Worm (Caenorhabditis elegans) whole organism, early embryonic: ENCODE data around the gene srh-39.

ENCODE experiments used
- B0310.2 ChIP-seq: sonication (generic microtip); optimal IDR thresholded peaks from 2 replicates; lab custom pipeline; 2016; ENCODE audit warnings: mild to moderate bottlenecking, missing genetic modification characterization, missing compliant biosample characterization
- F13C5.2 ChIP-seq: sonication (generic microtip); optimal IDR thresholded peaks from 2 replicates; lab custom pipeline; 2017; ENCODE audit warnings: mild to moderate bottlenecking, missing genetic modification characterization, inconsistent platforms, missing compliant biosample characterization
- aly-1 ChIP-seq: sonication (generic microtip); optimal IDR thresholded peaks from 2 replicates; lab custom pipeline; 2016; ENCODE audit warnings: missing genetic modification characterization, missing compliant biosample characterization
- ama-1 ChIP-seq: fragments of 150-350 bp; optimal IDR thresholded peaks from 2 replicates; lab custom pipeline; 2014
- ceh-13 ChIP-seq: fragments of 200-800 bp; sonication (Bioruptor generic); optimal IDR thresholded peaks from 2 replicates; lab custom pipeline; 2018; ENCODE audit warnings: mild to moderate bottlenecking, missing genetic modification characterization, missing compliant biosample characterization
- ceh-36 ChIP-seq: sonication (generic microtip); optimal IDR thresholded peaks from 2 replicates; lab custom pipeline; 2016; ENCODE audit warnings: missing genetic modification characterization, inconsistent platforms, missing compliant biosample characterization
- ets-7 ChIP-seq: sonication (generic microtip); optimal IDR thresholded peaks from 2 replicates; lab custom pipeline; 2016; ENCODE audit warnings: missing genotype, missing genetic modification characterization, missing compliant biosample characterization
- flt-1 ChIP-seq: fragments of 200-800 bp; sonication (Bioruptor generic); IDR thresholded peaks from 2 replicates; pipeline ENCODE4 v1.3.6; 2022; ENCODE audit warnings: missing genetic modification characterization, missing compliant biosample characterization
- hmbx-1 ChIP-seq: sonication (generic microtip); optimal IDR thresholded peaks from 2 replicates; lab custom pipeline; 2016; ENCODE audit warnings: mild to moderate bottlenecking, missing genetic modification characterization, missing compliant biosample characterization
- hmg-4 ChIP-seq: fragments of 200-800 bp; sonication (Bioruptor generic); optimal IDR thresholded peaks from 2 replicates; lab custom pipeline; 2018; ENCODE audit warnings: mild to moderate bottlenecking, missing genetic modification characterization, missing compliant biosample characterization
- hnd-1 ChIP-seq: sonication (generic microtip); optimal IDR thresholded peaks from 2 replicates; lab custom pipeline; 2016; ENCODE audit warnings: missing genetic modification characterization, missing compliant biosample characterization
- pes-1 ChIP-seq: fragments of 200-800 bp; sonication (Bioruptor generic); IDR thresholded peaks from 2 replicates; pipeline ENCODE4 v1.3.6; 2022; ENCODE audit warnings: missing genetic modification reagents, missing genetic modification characterization, missing compliant biosample characterization
- scrt-1 ChIP-seq: fragments of 200-800 bp; sonication (Bioruptor generic); IDR thresholded peaks from 2 replicates; pipeline ENCODE4 v1.3.6; 2022; ENCODE audit warnings: missing genetic modification characterization, missing compliant biosample characterization
- sea-1 ChIP-seq: fragments of 200-800 bp; sonication (Bioruptor generic); conservative IDR thresholded peaks from 2 replicates; pipeline ENCODE4 v1.3.6; 2022; ENCODE audit warnings: missing genetic modification characterization, missing compliant biosample characterization
- tbx-11 ChIP-seq: fragments of 200-800 bp; sonication (Bioruptor generic); IDR thresholded peaks from 2 replicates; pipeline ENCODE4 v1.3.6; 2022; ENCODE audit warnings: missing genetic modification characterization, missing compliant biosample characterization
- tbx-37 ChIP-seq: fragments of 200-800 bp; sonication (Bioruptor generic); conservative IDR thresholded peaks from 2 replicates; pipeline ENCODE4 v1.3.6; 2022; ENCODE audit warnings: missing genetic modification reagents, missing genetic modification characterization, missing compliant biosample characterization
- tra-4 ChIP-seq: sonication (generic microtip); optimal IDR thresholded peaks from 2 replicates; lab custom pipeline; 2017; ENCODE audit warnings: missing genetic modification characterization, missing compliant biosample characterization

The srh-39 gene

ce11 chrII:7772411-7772810, 7.1 kb upstream of the srh-39 start, which contains the start of gene C06A8.6:
C06A8.6 (plus strand) TSS chrII:7772499.
- no peak for TF ChIP-seq pes-1 (GFP tag; lab: Robert Waterston, UW)
- no peak for TF ChIP-seq sea-1 (GFP tag; lab: Robert Waterston, UW)
- no peak for TF ChIP-seq tbx-37 (GFP tag; lab: Robert Waterston, UW)
- no peak for TF ChIP-seq B0310.2 (tag; lab: Kevin White, UChicago)
- TF ChIP-seq scrt-1, result no peak
- no peak for TF ChIP-seq flt-1
- no peak for TF ChIP-seq ets-7 (tag; lab: Kevin White, UChicago)
- no peak for TF ChIP-seq hmbx-1 (tag; lab: Kevin White, UChicago)
- no peak for TF ChIP-seq ceh-13 (GFP tag; lab: Kevin White, UChicago)
- TF ChIP-seq aly-1 (tag; lab: Kevin White, UChicago), result no peak
- TF ChIP-seq tbx-11 (GFP tag; lab: Robert Waterston, UW), result no peak
- TF ChIP-seq F13C5.2 (tag; lab: Kevin White, UChicago), result no peak
- no peak for TF ChIP-seq tra-4 (tag; lab: Kevin White, UChicago)
- TF ChIP-seq hmg-4 (GFP tag; lab: Kevin White, UChicago), result no peak
- no peak for TF ChIP-seq ceh-36

- TF ChIP-seq tbx-11 (GFP tag; lab: Robert Waterston, UW) (no peak), B0310.2 (tag; lab: Kevin White, UChicago) (no peak), hmg-4 (GFP tag; lab: Kevin White, UChicago) (no peak)
Observed at ce11 chrII:7771917-7772316, 6.6 kb upstream of the srh-39 start, which contains the start of gene C06A8.8. C06A8.8 (minus strand) TSS chrII:7772017.

ce11 chrII:7770253-7770652, 4.9 kb upstream of the srh-39 start:
- TF ChIP-seq sea-1 (GFP tag; lab: Robert Waterston, UW) (no peak), ets-7 (tag; lab: Kevin White, UChicago) (no peak), hnd-1 (tag; lab: Kevin White, UChicago) (no peak)

ce11 chrII:7769254-7769653, 3.9 kb upstream of the srh-39 start:
- TF ChIP-seq B0310.2 (tag; lab: Kevin White, UChicago), result no peak

- TF ChIP-seq hmbx-1 (tag; lab: Kevin White, UChicago), result no peak
- no peak for TF ChIP-seq sea-1 (GFP tag; lab: Robert Waterston, UW)
- TF ChIP-seq ets-7 (tag; lab: Kevin White, UChicago), result no peak
- no peak for TF ChIP-seq ceh-13 (GFP tag; lab: Kevin White, UChicago)
- TF ChIP-seq B0310.2 (tag; lab: Kevin White, UChicago), result no peak
- TF ChIP-seq flt-1, result no peak
- no peak for TF ChIP-seq hmg-4 (GFP tag; lab: Kevin White, UChicago)
- TF ChIP-seq pes-1 (GFP tag; lab: Robert Waterston, UW), result no peak
- no peak for TF ChIP-seq aly-1 (tag; lab: Kevin White, UChicago)
- TF ChIP-seq scrt-1, result no peak
- TF ChIP-seq F13C5.2 (tag; lab: Kevin White, UChicago), result no peak
- TF ChIP-seq ceh-36, result no peak
- no peak for TF ChIP-seq ama-1 (lab: Kevin White, UChicago)
Observed at ce11 chrII:7763569-7763968, 1.8 kb downstream of the srh-39 start, which contains the start of gene B0228.9. B0228.9 (minus strand) TSS chrII:7763669.

- TF ChIP-seq B0310.2 (tag; lab: Kevin White, UChicago) (no peak), tbx-11 (GFP tag; lab: Robert Waterston, UW) (no peak), flt-1 (no peak), tra-4 (tag; lab: Kevin White, UChicago) (no peak), hmg-4 (GFP tag; lab: Kevin White, UChicago) (no peak), ama-1 (lab: Kevin White, UChicago) (no peak), ceh-13 (GFP tag; lab: Kevin White, UChicago) (no peak), ets-7 (tag; lab: Kevin White, UChicago) (no peak), scrt-1 (no peak), hnd-1 (tag; lab: Kevin White, UChicago) (no peak)
Observed at ce11 chrII:7761440-7761839, 3.9 kb downstream of the srh-39 start, which contains the start of gene B0228.8. B0228.8 (minus strand) TSS chrII:7761540.

- TF ChIP-seq hmg-4 (GFP tag; lab: Kevin White, UChicago) (no peak), B0310.2 (tag; lab: Kevin White, UChicago) (no peak), ama-1 (lab: Kevin White, UChicago) (no peak), hnd-1 (tag; lab: Kevin White, UChicago) (no peak), tra-4 (tag; lab: Kevin White, UChicago) (no peak), scrt-1 (no peak), ceh-36 (no peak), hmbx-1 (tag; lab: Kevin White, UChicago) (no peak), tbx-11 (GFP tag; lab: Robert Waterston, UW) (no peak), tbx-37 (GFP tag; lab: Robert Waterston, UW) (no peak), ets-7 (tag; lab: Kevin White, UChicago) (no peak), pes-1 (GFP tag; lab: Robert Waterston, UW) (no peak), aly-1 (tag; lab: Kevin White, UChicago) (no peak), ceh-13 (GFP tag; lab: Kevin White, UChicago) (no peak), F13C5.2 (tag; lab: Kevin White, UChicago) (no peak)
Observed at ce11 chrII:7758397-7759135, 6.8 kb downstream of the srh-39 start, which contains the start of gene B0228.7. B0228.7 (minus strand) TSS chrII:7759023.
